Worm (Caenorhabditis elegans) whole organism, L2 larva: ENCODE results near the gene spe-6.

Source experiments
- C34F6.9 ChIP-seq: fragments of 150-350 bp; optimal IDR thresholded peaks from 2 replicates; lab custom pipeline; 2014; ENCODE audit warnings: missing biosample characterization, missing genetic modification characterization
- F13H6.1 ChIP-seq: sonication (generic microtip); optimal IDR thresholded peaks from 2 replicates; lab custom pipeline; 2016; ENCODE audit warnings: missing genetic modification characterization, missing compliant biosample characterization
- R02D3.7 ChIP-seq: fragments of 150-350 bp; optimal IDR thresholded peaks from 2 replicates; lab custom pipeline; 2014; ENCODE audit warnings: missing biosample characterization, missing genetic modification characterization
- Y55F3AM.14 ChIP-seq: fragments of 200-800 bp; sonication (Bioruptor generic); optimal IDR thresholded peaks from 2 replicates; lab custom pipeline; 2018; ENCODE audit warnings: mild to moderate bottlenecking, missing genetic modification characterization, missing compliant biosample characterization
- ZK546.5 ChIP-seq: sonication (generic microtip); optimal IDR thresholded peaks from 2 replicates; lab custom pipeline; 2017; ENCODE audit warnings: missing biosample characterization, missing genetic modification characterization
- alr-1 ChIP-seq: fragments of 150-350 bp; optimal IDR thresholded peaks from 2 replicates; lab custom pipeline; 2014; ENCODE audit warnings: missing biosample characterization, missing genetic modification characterization
- aly-2 ChIP-seq: fragments of 150-350 bp; optimal IDR thresholded peaks from 2 replicates; lab custom pipeline; 2014; ENCODE audit warnings: missing biosample characterization, missing genetic modification characterization
- blmp-1 ChIP-seq: sonication (generic microtip); optimal IDR thresholded peaks from 2 replicates; lab custom pipeline; 2017; ENCODE audit warnings: missing genetic modification characterization, mild to moderate bottlenecking, missing compliant biosample characterization, antibody characterized with exemption, moderate library complexity; ENCODE audit not compliant: insufficient read depth
- ceh-16 ChIP-seq: fragments of 150-350 bp; optimal IDR thresholded peaks from 2 replicates; lab custom pipeline; 2014; ENCODE audit warnings: missing biosample characterization, missing genetic modification characterization
- ceh-82 ChIP-seq: fragments of 150-350 bp; optimal IDR thresholded peaks from 2 replicates; lab custom pipeline; 2014; ENCODE audit warnings: missing biosample characterization, missing genetic modification characterization
- crh-2 ChIP-seq: sonication (generic microtip); optimal IDR thresholded peaks from 2 replicates; lab custom pipeline; 2017; ENCODE audit warnings: missing biosample characterization, missing genetic modification characterization
- dmd-4 ChIP-seq: sonication (generic microtip); optimal IDR thresholded peaks from 2 replicates; lab custom pipeline; 2017; ENCODE audit warnings: missing biosample characterization, missing genetic modification characterization
- elt-1 ChIP-seq: fragments of 150-350 bp; optimal IDR thresholded peaks from 2 replicates; lab custom pipeline; 2014; ENCODE audit warnings: missing biosample characterization, missing genetic modification characterization
- fos-1 ChIP-seq: fragments of 150-350 bp; optimal IDR thresholded peaks from 2 replicates; lab custom pipeline; 2014; ENCODE audit warnings: missing biosample characterization, missing genetic modification characterization
- gmeb-1 ChIP-seq: fragments of 150-350 bp; optimal IDR thresholded peaks from 2 replicates; lab custom pipeline; 2014; ENCODE audit warnings: missing biosample characterization, missing genetic modification characterization
- lin-11 ChIP-seq: fragments of 150-350 bp; sonication (generic microtip); optimal IDR thresholded peaks from 2 replicates; lab custom pipeline; 2014; ENCODE audit warnings: missing biosample characterization, missing genetic modification characterization, inconsistent platforms, mixed read lengths
- lin-39 ChIP-seq: fragments of 150-350 bp; optimal IDR thresholded peaks from 2 replicates; lab custom pipeline; 2014; ENCODE audit warnings: missing biosample characterization, missing genetic modification reagents, missing genetic modification characterization
- lsy-2 ChIP-seq, 2 experiments: fragments of 150-350 bp in 1 of 2; sonication (generic microtip) in 1 of 2; optimal IDR thresholded peaks; 2 replicates each; lab custom pipeline; 2014 to 2017; ENCODE audit warnings: missing biosample characterization in 2 of 2, missing genetic modification characterization in 2 of 2
- mab-5 ChIP-seq: fragments of 150-350 bp; optimal IDR thresholded peaks from 2 replicates; lab custom pipeline; 2014; ENCODE audit warnings: missing biosample characterization, missing genetic modification characterization
- mbf-1 ChIP-seq: sonication (generic microtip); optimal IDR thresholded peaks from 2 replicates; lab custom pipeline; 2017; ENCODE audit warnings: missing biosample characterization, missing genetic modification characterization
- mdl-1 ChIP-seq, 2 experiments: fragments of 150-350 bp in 1 of 2; sonication (generic microtip) in 1 of 2; optimal IDR thresholded peaks; 2 replicates each; lab custom pipeline; 2017; ENCODE audit warnings: missing biosample characterization in 2 of 2, missing genetic modification characterization in 2 of 2
- nhr-10 ChIP-seq: sonication (generic microtip); optimal IDR thresholded peaks from 2 replicates; lab custom pipeline; 2017; ENCODE audit warnings: missing biosample characterization, missing genetic modification characterization
- nhr-11 ChIP-seq: fragments of 150-350 bp; optimal IDR thresholded peaks from 2 replicates; lab custom pipeline; 2014; ENCODE audit warnings: missing biosample characterization, missing genetic modification characterization
- nhr-129 ChIP-seq: fragments of 150-350 bp; optimal IDR thresholded peaks from 2 replicates; lab custom pipeline; 2014; ENCODE audit warnings: missing biosample characterization, missing genetic modification characterization
- nhr-21 ChIP-seq: fragments of 150-350 bp; optimal IDR thresholded peaks from 2 replicates; lab custom pipeline; 2014; ENCODE audit warnings: missing biosample characterization, missing genetic modification characterization
- nhr-23 ChIP-seq: fragments of 150-350 bp; optimal IDR thresholded peaks from 2 replicates; lab custom pipeline; 2014; ENCODE audit warnings: missing biosample characterization, missing genetic modification reagents, missing genetic modification characterization
- nhr-237 ChIP-seq: fragments of 150-350 bp; optimal IDR thresholded peaks from 2 replicates; lab custom pipeline; 2014; ENCODE audit warnings: missing biosample characterization, missing genetic modification characterization
- nhr-25 ChIP-seq: fragments of 150-350 bp; sonication (generic microtip); optimal IDR thresholded peaks from 3 replicates; lab custom pipeline; 2014; ENCODE audit warnings: missing biosample characterization, missing genetic modification characterization
- nhr-77 ChIP-seq: fragments of 150-350 bp; optimal IDR thresholded peaks from 2 replicates; lab custom pipeline; 2014; ENCODE audit warnings: missing biosample characterization, missing genetic modification characterization
- skn-1 ChIP-seq: sonication (generic microtip); optimal IDR thresholded peaks from 2 replicates; lab custom pipeline; 2017; ENCODE audit warnings: missing biosample characterization, missing genetic modification characterization
- sma-3 ChIP-seq: sonication (generic microtip); optimal IDR thresholded peaks from 2 replicates; lab custom pipeline; 2016; ENCODE audit warnings: missing genetic modification reagents, missing genetic modification characterization, missing compliant biosample characterization
- sma-9 ChIP-seq, 2 experiments: fragments of 150-350 bp in 1 of 2; sonication (generic microtip) in 1 of 2; optimal IDR thresholded peaks; 2 replicates each; lab custom pipeline; 2014 to 2016; ENCODE audit warnings: missing genetic modification characterization in 2 of 2, mild to moderate bottlenecking in 1 of 2, missing biosample characterization in 1 of 2, missing compliant biosample characterization in 1 of 2, missing genetic modification reagents in 1 of 2, moderate library complexity in 1 of 2
- snpc-4 ChIP-seq: fragments of 150-350 bp; optimal IDR thresholded peaks from 2 replicates; lab custom pipeline; 2014; ENCODE audit warnings: missing biosample characterization, missing genetic modification characterization
- unc-55 ChIP-seq: fragments of 150-350 bp; sonication (generic microtip); optimal IDR thresholded peaks from 3 replicates; lab custom pipeline; 2014; ENCODE audit warnings: missing biosample characterization, missing genetic modification reagents, missing genetic modification characterization
- unc-62 ChIP-seq: fragments of 150-350 bp; optimal IDR thresholded peaks from 2 replicates; lab custom pipeline; 2014; ENCODE audit warnings: missing biosample characterization, missing genetic modification reagents, missing genetic modification characterization
- zag-1 ChIP-seq: fragments of 150-350 bp; optimal IDR thresholded peaks from 2 replicates; lab custom pipeline; 2014; ENCODE audit warnings: missing biosample characterization, missing genetic modification characterization
- ztf-4 ChIP-seq: fragments of 150-350 bp; optimal IDR thresholded peaks from 2 replicates; lab custom pipeline; 2014; ENCODE audit warnings: missing biosample characterization, missing genetic modification characterization

spe-6 gene

ce11 chrIII:11505213-11505612 is at the start of gene spe-6, which contains the start of gene Y66D12A.21:
Gene spe-6 (plus strand): TSS chrIII:11505488.
Gene Y66D12A.21 (minus strand): TSS chrIII:11505302.
- TF ChIP-seq nhr-25 (tag; lab: Kevin White, UChicago): no peak
- TF ChIP-seq skn-1 (tag; lab: Kevin White, UChicago): no peak
- no peak for TF ChIP-seq ZK546.5 (tag; lab: Kevin White, UChicago)
- TF ChIP-seq aly-2: no peak
- TF ChIP-seq lsy-2 (tag; optimal IDR thresholded peaks at IDR 0.05; lab: Kevin White, UChicago): peak in 1 of 2 experiments; percentile 42
- TF ChIP-seq sma-9 (GFP tag; optimal IDR thresholded peaks at IDR 0.05; lab: Kevin White, UChicago): no peak
- no peak for TF ChIP-seq sma-9 (tag; optimal IDR thresholded peaks at IDR 0.05; lab: Kevin White, UChicago)
- TF ChIP-seq ztf-4 (tag; lab: Kevin White, UChicago): no peak
- TF ChIP-seq nhr-23 (tag; lab: Kevin White, UChicago): no peak
- no peak for TF ChIP-seq unc-62 (GFP tag; lab: Kevin White, UChicago)
- no peak for TF ChIP-seq Y55F3AM.14 (GFP tag; lab: Kevin White, UChicago)
- TF ChIP-seq fos-1: no peak
- TF ChIP-seq nhr-129 (tag; lab: Kevin White, UChicago): peak; percentile 8
- no peak for TF ChIP-seq lin-39 (tag; lab: Kevin White, UChicago)
- TF ChIP-seq nhr-21 (tag; lab: Kevin White, UChicago): no peak
- TF ChIP-seq ceh-16 (tag; lab: Kevin White, UChicago): no peak
- TF ChIP-seq lin-11: no peak
- TF ChIP-seq mab-5: no peak
- peak; percentile 22 for TF ChIP-seq C34F6.9 (tag; lab: Kevin White, UChicago)
- TF ChIP-seq blmp-1: no peak
- TF ChIP-seq dmd-4: no peak
- TF ChIP-seq unc-55: peak; percentile 52
- no peak for TF ChIP-seq sma-3 (GFP tag; lab: Kevin White, UChicago)

ce11 chrIII:11456577-11456976 is 48.7 kb upstream of the spe-6 start, which contains the start of gene plr-1:
Gene plr-1 (plus strand): TSS chrIII:11456877.
- no peak for TF ChIP-seq zag-1
- no peak for TF ChIP-seq F13H6.1 (tag; lab: Kevin White, UChicago)
- no peak for TF ChIP-seq fos-1
- no peak for TF ChIP-seq sma-3 (GFP tag; lab: Kevin White, UChicago)
- no peak for TF ChIP-seq nhr-237 (tag; lab: Kevin White, UChicago)
- TF ChIP-seq ZK546.5 (tag; lab: Kevin White, UChicago): no peak
- no peak for TF ChIP-seq unc-55
- TF ChIP-seq alr-1 (tag; lab: Kevin White, UChicago): no peak
- TF ChIP-seq nhr-10 (tag; lab: Kevin White, UChicago): no peak

DNA sequence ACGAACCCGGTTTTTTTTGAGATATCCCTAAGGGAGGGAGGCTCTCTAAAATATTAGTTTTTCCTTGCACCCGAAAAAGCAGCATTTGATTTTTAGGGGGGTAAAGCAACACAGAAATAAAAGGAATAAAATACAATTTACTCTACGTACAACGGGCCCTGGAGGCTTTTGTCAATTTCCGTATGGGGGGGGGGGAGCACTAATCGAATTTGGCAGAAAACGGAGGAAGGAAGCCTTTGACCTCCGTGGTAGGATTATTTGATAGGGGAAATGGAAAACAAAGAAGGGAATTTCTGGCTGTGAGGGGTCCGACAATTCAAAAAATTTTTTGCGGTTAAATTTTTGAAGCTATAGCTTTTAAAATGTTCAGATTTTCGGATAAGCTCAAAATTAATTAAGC is 47.4 kb upstream of the spe-6 start:
- no peak for TF ChIP-seq sma-3 (GFP tag; lab: Kevin White, UChicago)
- TF ChIP-seq ceh-82: no peak
- TF ChIP-seq F13H6.1 (tag; lab: Kevin White, UChicago): no peak
- TF ChIP-seq lsy-2 (tag; optimal IDR thresholded peaks at IDR 0.05; lab: Kevin White, UChicago): no peak
- no peak for TF ChIP-seq R02D3.7 (tag; lab: Kevin White, UChicago)
- TF ChIP-seq mdl-1 (tag; optimal IDR thresholded peaks at IDR 0.05; lab: Kevin White, UChicago): no peak
- TF ChIP-seq nhr-25 (tag; lab: Kevin White, UChicago): no peak
- no peak for TF ChIP-seq skn-1 (tag; lab: Kevin White, UChicago)
- TF ChIP-seq nhr-10 (tag; lab: Kevin White, UChicago): no peak
- TF ChIP-seq unc-55: no peak
- TF ChIP-seq elt-1: no peak
- TF ChIP-seq ztf-4 (tag; lab: Kevin White, UChicago): no peak
- TF ChIP-seq nhr-11 (tag; lab: Kevin White, UChicago): no peak
- no peak for TF ChIP-seq dmd-4
- TF ChIP-seq gmeb-1 (tag; lab: Kevin White, UChicago): no peak
- no peak for TF ChIP-seq snpc-4 (tag; lab: Kevin White, UChicago)
- no peak for TF ChIP-seq alr-1 (tag; lab: Kevin White, UChicago)
- TF ChIP-seq crh-2 (tag; lab: Kevin White, UChicago): no peak
- TF ChIP-seq mbf-1 (tag; lab: Kevin White, UChicago): no peak
- no peak for TF ChIP-seq nhr-77 (tag; lab: Kevin White, UChicago)
- TF ChIP-seq, all 48 proteins: peak for 0

DNA sequence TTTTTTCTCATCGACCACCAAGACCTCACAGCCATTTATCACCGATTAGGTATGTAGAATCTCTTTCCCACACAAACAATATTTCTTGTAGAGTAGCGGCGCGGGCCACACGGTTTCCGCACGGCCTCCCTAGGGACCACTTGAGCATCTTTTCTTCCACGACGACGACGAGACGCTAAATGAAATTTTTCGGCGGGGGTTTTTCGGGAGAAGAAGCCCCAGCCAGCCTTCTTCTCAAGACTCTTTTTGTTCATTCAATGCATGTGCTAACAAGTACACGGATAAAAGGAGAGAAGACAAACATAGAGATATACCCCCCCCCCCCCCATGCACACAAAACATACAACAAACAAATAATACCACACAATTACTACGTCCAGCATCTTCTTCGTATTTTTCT is 46.2 kb upstream of the spe-6 start:
- TF ChIP-seq mab-5 (no peak), ZK546.5 (tag; lab: Kevin White, UChicago) (no peak), nhr-77 (tag; lab: Kevin White, UChicago) (no peak), ztf-4 (tag; lab: Kevin White, UChicago) (no peak), alr-1 (tag; lab: Kevin White, UChicago) (no peak), lsy-2 (tag; optimal IDR thresholded peaks at IDR 0.05; lab: Kevin White, UChicago) (no peak), ceh-16 (tag; lab: Kevin White, UChicago) (no peak), crh-2 (tag; lab: Kevin White, UChicago) (no peak), aly-2 (no peak)
